Fruit fly (Drosophila melanogaster): Measurements from ENCODE around the gene Ir75a.

dm6 chr3L:17806357-17807025 is 11.2 kb downstream of the Ir75a start, which contains the start of gene CG32187:
- TF ChIP-seq fd64A (GFP tag; optimal IDR thresholded peaks at IDR 0.05) (no peak), sima (GFP tag; optimal IDR thresholded peaks at IDR 0.05) (no peak), ato (GFP tag; IDR thresholded peaks at IDR 0.05; ENCODE audit: partially characterized antibody) (no peak), salm (tag; optimal IDR thresholded peaks at IDR 0.05) (no peak), usp (GFP tag; optimal IDR thresholded peaks at IDR 0.05) (no peak), Six4 (GFP tag; optimal IDR thresholded peaks at IDR 0.05) (no peak), NK7.1 (GFP tag; optimal IDR thresholded peaks at IDR 0.05) (no peak), Ada2b (GFP tag; IDR thresholded peaks at IDR 0.05) (no peak), Lpt (GFP tag; optimal IDR thresholded peaks at IDR 0.05) (no peak), Dip3 (GFP tag; optimal IDR thresholded peaks at IDR 0.05) (no peak), kni (GFP tag; optimal IDR thresholded peaks at IDR 0.05) (no peak), CG3726 (GFP tag; IDR thresholded peaks at IDR 0.05) (no peak), YL-1 (GFP tag; optimal IDR thresholded peaks at IDR 0.05) (no peak)

Measured in whole organism, embryonic.